Fruit fly (Drosophila melanogaster): ENCODE data around the gene CG43999.

Gene CG43999

dm6 chr3R:23909347-23909862 lies 19.4 kb downstream of the CG43999 start (continued):
- no peak for TF ChIP-seq CG6276 (GFP tag; optimal IDR thresholded peaks at IDR 0.05)
- TF ChIP-seq Hr4 (GFP tag; optimal IDR thresholded peaks at IDR 0.05), result no peak
- peak; percentile 81 for TF ChIP-seq Ets96B (tag; optimal IDR thresholded peaks at IDR 0.05)
- TF ChIP-seq CG31627 (GFP tag; optimal IDR thresholded peaks at IDR 0.05), result peak; percentile 86
- 0 out of 3 replicates have a peak, but pooled peaks have one; percentile 21 for TF ChIP-seq CG6163 (GFP tag; IDR thresholded peaks at IDR 0.05)
- TF ChIP-seq CG32006 (GFP tag; optimal IDR thresholded peaks at IDR 0.05), result peak; percentile 40
- TF ChIP-seq net (GFP tag; optimal IDR thresholded peaks at IDR 0.05), result peak; percentile 80
- no peak for TF ChIP-seq dac (GFP tag; optimal IDR thresholded peaks at IDR 0.05)
- TF ChIP-seq CG15336 (GFP tag; IDR thresholded peaks at IDR 0.05), result no peak
- TF ChIP-seq CG16779 (tag; optimal IDR thresholded peaks at IDR 0.05), result peak; percentile 19
- peak; percentile 88 for TF ChIP-seq CG34406 (GFP tag; optimal IDR thresholded peaks at IDR 0.05)
- TF ChIP-seq cyc (GFP tag; optimal IDR thresholded peaks at IDR 0.05), result peak; percentile 29
- TF ChIP-seq salr (GFP tag; optimal IDR thresholded peaks at IDR 0.05), result peak; percentile 54 to 60
- TF ChIP-seq Eip93F (GFP tag; optimal IDR thresholded peaks at IDR 0.05), result no peak
- TF ChIP-seq CG11762 (GFP tag; optimal IDR thresholded peaks at IDR 0.05; ENCODE audit: insufficient read depth), result peak; percentile 32
- TF ChIP-seq Eip78C (GFP tag), result peak; percentile 94
- TF ChIP-seq fd85E (GFP tag; optimal IDR thresholded peaks at IDR 0.05), result peak; percentile 18
- TF ChIP-seq acj6 (GFP tag; optimal IDR thresholded peaks at IDR 0.05), result peak; percentile 82
- TF ChIP-seq Blimp-1 (GFP tag; optimal IDR thresholded peaks at IDR 0.05), result peak; percentile 19
- TF ChIP-seq dsx (GFP tag; optimal IDR thresholded peaks at IDR 0.05; ENCODE audit: poor library complexity, severe bottlenecking), result peak; percentile 68
- peak; percentile 77 for TF ChIP-seq Sox15 (GFP tag; optimal IDR thresholded peaks at IDR 0.05)
- peak; percentile 87 for TF ChIP-seq CG10669 (GFP tag; optimal IDR thresholded peaks at IDR 0.05)
- TF ChIP-seq Ets21C (GFP tag; optimal IDR thresholded peaks at IDR 0.05), result peak; percentile 70
- peak; percentile 83 for TF ChIP-seq CG6792 (GFP tag; optimal IDR thresholded peaks at IDR 0.05)
- TF ChIP-seq CG6808 (GFP tag; optimal IDR thresholded peaks at IDR 0.05), result peak; percentile 53
- peak; percentile 5; the same call in 1 of the 2 replicates for TF ChIP-seq CG11294 (GFP tag; IDR thresholded peaks at IDR 0.05)
- peak; percentile 45 for TF ChIP-seq vri (GFP tag; optimal IDR thresholded peaks at IDR 0.05)

- TF ChIP-seq cyc (GFP tag; optimal IDR thresholded peaks at IDR 0.05) (no peak), Eip78C (GFP tag) (peak; percentile 21)
Measured at dm6 chr3R:23903425-23903824, 25.4 kb downstream of the CG43999 start.

- TF ChIP-seq svp (GFP tag) (no peak), CG6163 (GFP tag; IDR thresholded peaks at IDR 0.05) (0 out of 3 replicates have a peak, but pooled peaks have one; percentile 18), Eip78C (GFP tag) (peak; percentile 12), Sox15 (GFP tag; optimal IDR thresholded peaks at IDR 0.05) (no peak)
Measured at dm6 chr3R:23902557-23902956, 26.2 kb downstream of the CG43999 start.

- TF ChIP-seq CG8319 (GFP tag; optimal IDR thresholded peaks at IDR 0.05) (no peak), CG6854 (GFP tag; optimal IDR thresholded peaks at IDR 0.05) (no peak), CG8632 (GFP tag; optimal IDR thresholded peaks at IDR 0.05) (peak; percentile 15), fd85E (GFP tag; optimal IDR thresholded peaks at IDR 0.05) (no peak), Smox (GFP tag; optimal IDR thresholded peaks at IDR 0.05) (no peak), Lpt (GFP tag; optimal IDR thresholded peaks at IDR 0.05) (no peak), Met (GFP tag; optimal IDR thresholded peaks at IDR 0.05) (no peak), CG1621 (tag; optimal IDR thresholded peaks at IDR 0.05) (no peak), Ets96B (tag; optimal IDR thresholded peaks at IDR 0.05) (peak; percentile 34), CG3032 (tag; optimal IDR thresholded peaks at IDR 0.05) (no peak), salr (GFP tag; optimal IDR thresholded peaks at IDR 0.05) (peak in 1 of 2 experiments; percentile 1), OdsH (GFP tag; optimal IDR thresholded peaks at IDR 0.05) (no peak), CG7368 (GFP tag; optimal IDR thresholded peaks at IDR 0.05) (no peak), Ets21C (GFP tag; optimal IDR thresholded peaks at IDR 0.05) (no peak), CG4318 (GFP tag; optimal IDR thresholded peaks at IDR 0.05) (no peak), Eip78C (GFP tag) (peak; percentile 61), CG31627 (GFP tag; optimal IDR thresholded peaks at IDR 0.05) (no peak), Sox15 (GFP tag; optimal IDR thresholded peaks at IDR 0.05) (no peak), CG8119 (GFP tag; IDR thresholded peaks at IDR 0.05) (peak; percentile 62; the same call in 2 of the 3 replicates), lz (GFP tag; optimal IDR thresholded peaks at IDR 0.05) (no peak), ss (GFP tag; optimal IDR thresholded peaks at IDR 0.05) (peak in 1 of 2 experiments; percentile 45), CG34406 (GFP tag; optimal IDR thresholded peaks at IDR 0.05) (no peak), CG16779 (tag; optimal IDR thresholded peaks at IDR 0.05) (no peak), CG3919 (GFP tag; optimal IDR thresholded peaks at IDR 0.05) (no peak), Hr38 (GFP tag; optimal IDR thresholded peaks at IDR 0.05) (no peak), CG6163 (GFP tag; IDR thresholded peaks at IDR 0.05) (no peak), Gug (GFP tag; IDR thresholded peaks at IDR 0.05) (no peak), CG11762 (GFP tag; optimal IDR thresholded peaks at IDR 0.05; ENCODE audit: insufficient read depth) (no peak)
Measured at dm6 chr3R:23902034-23902433, 26.8 kb downstream of the CG43999 start.
